Fruit fly (Drosophila melanogaster) whole organism, embryonic: ENCODE results near the gene CG32106.

Experiments used
- Ada2b ChIP-seq: fragments of 200-800 bp; sonication (Bioruptor generic); IDR thresholded peaks from 2 replicates; pipeline ENCODE4 v1.3.6; 2022; ENCODE audit warnings: missing biosample characterization, missing genetic modification characterization
- CG10209 ChIP-seq: fragments of 200-800 bp; sonication (Bioruptor generic); optimal IDR thresholded peaks from 3 replicates; lab custom pipeline; 2017; ENCODE audit warnings: missing biosample characterization, mild to moderate bottlenecking, missing genetic modification characterization, missing genetic modification reagents
- CG1024 ChIP-seq: fragments of 200-800 bp; sonication (Bioruptor generic); IDR thresholded peaks from 2 replicates; pipeline ENCODE4 v1.3.6; 2022; ENCODE audit warnings: missing biosample characterization, missing genetic modification characterization
- CG10959 ChIP-seq: fragments of 200-800 bp; sonication (Bioruptor generic); IDR thresholded peaks from 2 replicates; pipeline ENCODE4 v1.3.6; 2022; ENCODE audit warnings: missing biosample characterization, missing genetic modification characterization
- CG11247 ChIP-seq: fragments of 200-800 bp; sonication (Bioruptor generic); IDR thresholded peaks from 2 replicates; pipeline ENCODE4 v1.3.6; 2022; ENCODE audit warnings: missing biosample characterization, missing genetic modification characterization
- CG11504 ChIP-seq: fragments of 200-800 bp; sonication (Bioruptor generic); optimal IDR thresholded peaks from 3 replicates; lab custom pipeline; 2019; ENCODE audit warnings: missing biosample characterization, mild to moderate bottlenecking, missing genetic modification characterization, moderate library complexity
- CG13624 ChIP-seq: fragments of 200-800 bp; sonication (Bioruptor generic); optimal IDR thresholded peaks from 2 replicates; lab custom pipeline; 2016; ENCODE audit warnings: missing biosample characterization, missing genetic modification characterization
- CG13894 ChIP-seq: fragments of 200-800 bp; sonication (Bioruptor generic); optimal IDR thresholded peaks from 3 replicates; lab custom pipeline; 2018; ENCODE audit warnings: missing biosample characterization, mild to moderate bottlenecking, missing genetic modification characterization, moderate library complexity
- CG14710 ChIP-seq: fragments of 200-800 bp; sonication (Bioruptor generic); optimal IDR thresholded peaks from 3 replicates; lab custom pipeline; 2019; ENCODE audit warnings: missing biosample characterization, mild to moderate bottlenecking, missing genetic modification characterization, moderate library complexity
- CG15479 ChIP-seq: fragments of 200-800 bp; sonication (Bioruptor generic); optimal IDR thresholded peaks from 3 replicates; lab custom pipeline; 2019; ENCODE audit warnings: missing biosample characterization, mild to moderate bottlenecking, missing genetic modification characterization, moderate library complexity
- CG15514 ChIP-seq: fragments of 200-800 bp; sonication (Bioruptor generic); optimal IDR thresholded peaks from 3 replicates; lab custom pipeline; 2017; ENCODE audit warnings: missing biosample characterization, missing genetic modification characterization, mild to moderate bottlenecking, moderate library complexity, missing genetic modification reagents
- CG1647 ChIP-seq: fragments of 200-800 bp; sonication (Bioruptor generic); optimal IDR thresholded peaks from 3 replicates; lab custom pipeline; 2016; ENCODE audit warnings: missing biosample characterization, missing genetic modification characterization
- CG16813 ChIP-seq: fragments of 200-800 bp; sonication (Bioruptor generic); IDR thresholded peaks from 3 replicates; pipeline ENCODE4 v1.3.6; 2022; ENCODE audit warnings: missing biosample characterization, missing genetic modification characterization; ENCODE audit not compliant: partially characterized antibody
- CG2116 ChIP-seq: fragments of 200-800 bp; sonication (Bioruptor generic); optimal IDR thresholded peaks from 3 replicates; lab custom pipeline; 2018; ENCODE audit warnings: missing biosample characterization, mild to moderate bottlenecking, missing genetic modification characterization
- CG2712 ChIP-seq: fragments of 200-800 bp; optimal IDR thresholded peaks from 3 replicates; lab custom pipeline; 2019; ENCODE audit warnings: missing biosample characterization, mild to moderate bottlenecking, missing genetic modification characterization, moderate library complexity
- CG30020 ChIP-seq: fragments of 200-800 bp; optimal IDR thresholded peaks from 2 replicates; lab custom pipeline; 2019; ENCODE audit warnings: missing biosample characterization, mild to moderate bottlenecking, missing genetic modification characterization, moderate library complexity
- CG31365 ChIP-seq: fragments of 200-800 bp; sonication (Bioruptor generic); optimal IDR thresholded peaks from 2 replicates; lab custom pipeline; 2018; ENCODE audit warnings: missing biosample characterization, mild to moderate bottlenecking, missing genetic modification characterization
- CG33557 ChIP-seq: fragments of 200-800 bp; sonication (Bioruptor generic); optimal IDR thresholded peaks from 2 replicates; lab custom pipeline; 2019; ENCODE audit warnings: missing biosample characterization, mild to moderate bottlenecking, missing genetic modification characterization, moderate library complexity
- CG42726 ChIP-seq: fragments of 200-800 bp; sonication (Bioruptor generic); IDR thresholded peaks from 2 replicates; pipeline ENCODE4 v1.3.6; 2022; ENCODE audit warnings: missing biosample characterization, missing genetic modification characterization; ENCODE audit not compliant: partially characterized antibody
- CG43689 ChIP-seq: fragments of 200-800 bp; sonication (Bioruptor generic); IDR thresholded peaks from 2 replicates; pipeline ENCODE4 v1.3.6; 2022; ENCODE audit warnings: missing biosample characterization, missing genetic modification characterization
- CG5953 ChIP-seq: fragments of 200-800 bp; sonication (Bioruptor generic); IDR thresholded peaks from 2 replicates; pipeline ENCODE4 v1.3.6; 2022; ENCODE audit warnings: missing biosample characterization, missing genetic modification characterization
- CG6683 ChIP-seq: fragments of 200-800 bp; sonication (Bioruptor generic); optimal IDR thresholded peaks from 2 replicates; lab custom pipeline; 2017; ENCODE audit warnings: missing biosample characterization, mild to moderate bottlenecking, missing genetic modification characterization, missing genetic modification reagents
- CG6791 ChIP-seq: fragments of 200-800 bp; sonication (Bioruptor generic); IDR thresholded peaks from 3 replicates; pipeline ENCODE4 v1.3.6; 2022; ENCODE audit warnings: missing biosample characterization, missing genetic modification characterization; ENCODE audit not compliant: partially characterized antibody
- CG8089 ChIP-seq: fragments of 200-800 bp; sonication (Bioruptor generic); optimal IDR thresholded peaks from 3 replicates; lab custom pipeline; 2016; ENCODE audit warnings: missing biosample characterization, missing genetic modification characterization
- Doc3 ChIP-seq: fragments of 200-800 bp; sonication (Bioruptor generic); IDR thresholded peaks from 3 replicates; pipeline ENCODE4 v1.3.6; 2022; ENCODE audit warnings: missing biosample characterization, missing genetic modification characterization; ENCODE audit not compliant: partially characterized antibody
- Dref ChIP-seq: fragments of 200-800 bp; sonication (Bioruptor generic); IDR thresholded peaks from 2 replicates; pipeline ENCODE4 v1.3.6; 2022; ENCODE audit warnings: missing biosample characterization, missing genetic modification characterization
- H2.0 ChIP-seq: fragments of 200-800 bp; sonication (Bioruptor generic); IDR thresholded peaks from 2 replicates; pipeline ENCODE4 v1.3.6; 2022; ENCODE audit warnings: missing biosample characterization, missing genetic modification characterization
- Lhr ChIP-seq: fragments of 200-800 bp; sonication (Bioruptor generic); optimal IDR thresholded peaks from 3 replicates; lab custom pipeline; 2017; ENCODE audit warnings: mild to moderate bottlenecking, missing biosample characterization, missing genetic modification reagents, missing genetic modification characterization
- Ptx1 ChIP-seq: fragments of 200-800 bp; sonication (Bioruptor generic); IDR thresholded peaks from 2 replicates; pipeline ENCODE4 v1.3.6; 2022; ENCODE audit warnings: missing biosample characterization, missing genetic modification characterization
- bbx ChIP-seq: fragments of 200-800 bp; sonication (Bioruptor generic); IDR thresholded peaks from 2 replicates; pipeline ENCODE4 v1.3.6; 2022; ENCODE audit warnings: missing biosample characterization, missing genetic modification characterization; ENCODE audit not compliant: partially characterized antibody
- cas ChIP-seq: fragments of 200-800 bp; sonication (Bioruptor generic); IDR thresholded peaks from 2 replicates; pipeline ENCODE4 v1.3.6; 2022; ENCODE audit warnings: missing biosample characterization, missing genetic modification characterization
- crc ChIP-seq: fragments of 200-800 bp; sonication (Bioruptor generic); optimal IDR thresholded peaks from 2 replicates; lab custom pipeline; 2016; ENCODE audit warnings: missing biosample characterization, missing genetic modification characterization
- crp ChIP-seq, 2 experiments: fragments of 200-800 bp; sonication (Bioruptor generic); optimal IDR thresholded peaks; 2 replicates in 1 of 2; 3 replicates in 1 of 2; lab custom pipeline; 2017; ENCODE audit warnings: missing biosample characterization in 2 of 2, missing genetic modification characterization in 2 of 2, mild to moderate bottlenecking in 1 of 2, moderate library complexity in 1 of 2
- exex ChIP-seq: fragments of 200-800 bp; sonication (Bioruptor generic); optimal IDR thresholded peaks from 4 replicates; lab custom pipeline; 2018; ENCODE audit warnings: missing biosample characterization, mild to moderate bottlenecking, missing genetic modification characterization, moderate library complexity
- grau ChIP-seq: fragments of 200-800 bp; optimal IDR thresholded peaks from 3 replicates; lab custom pipeline; 2019; ENCODE audit warnings: missing biosample characterization, mild to moderate bottlenecking, missing genetic modification characterization, moderate library complexity
- gsb-n ChIP-seq: fragments of 200-800 bp; sonication (Bioruptor generic); optimal IDR thresholded peaks from 3 replicates; lab custom pipeline; 2018; ENCODE audit warnings: missing biosample characterization, mild to moderate bottlenecking, missing genetic modification characterization
- insv ChIP-seq, 2 experiments: fragments of 200-800 bp; sonication (Bioruptor generic); optimal IDR thresholded peaks; 3 replicates each; lab custom pipeline; 2016 to 2018; ENCODE audit warnings: missing biosample characterization in 2 of 2, missing genetic modification characterization in 2 of 2
- jing ChIP-seq: fragments of 200-800 bp; sonication (Bioruptor generic); optimal IDR thresholded peaks from 2 replicates; lab custom pipeline; 2018; ENCODE audit warnings: missing biosample characterization, mild to moderate bottlenecking, missing genetic modification characterization
- kah ChIP-seq: fragments of 200-800 bp; sonication (Bioruptor generic); optimal IDR thresholded peaks from 2 replicates; lab custom pipeline; 2018; ENCODE audit warnings: missing biosample characterization, mild to moderate bottlenecking, missing genetic modification characterization
- knrl ChIP-seq: fragments of 200-800 bp; sonication (Bioruptor generic); IDR thresholded peaks from 3 replicates; pipeline ENCODE4 v1.3.6; 2022; ENCODE audit warnings: missing biosample characterization, missing genetic modification characterization; ENCODE audit not compliant: partially characterized antibody
- nerfin-2 ChIP-seq: fragments of 200-800 bp; sonication (Bioruptor generic); IDR thresholded peaks from 2 replicates; pipeline ENCODE4 v1.3.6; 2022; ENCODE audit warnings: missing biosample characterization, missing genetic modification characterization; ENCODE audit not compliant: partially characterized antibody
- p53 ChIP-seq: fragments of 200-800 bp; sonication (Bioruptor generic); optimal IDR thresholded peaks from 2 replicates; lab custom pipeline; 2016; ENCODE audit warnings: missing biosample characterization, missing genetic modification characterization
- pzg ChIP-seq: fragments of 200-800 bp; sonication (Bioruptor generic); optimal IDR thresholded peaks from 3 replicates; lab custom pipeline; 2018; ENCODE audit warnings: missing biosample characterization, mild to moderate bottlenecking, missing genetic modification characterization, moderate library complexity
- ro ChIP-seq: fragments of 200-800 bp; sonication (Bioruptor generic); IDR thresholded peaks from 2 replicates; pipeline ENCODE4 v1.3.6; 2022; ENCODE audit warnings: missing biosample characterization, missing genetic modification characterization
- sd ChIP-seq: fragments of 200-800 bp; sonication (Bioruptor generic); optimal IDR thresholded peaks from 3 replicates; lab custom pipeline; 2018; ENCODE audit warnings: missing biosample characterization, mild to moderate bottlenecking, missing genetic modification characterization, moderate library complexity
- shn ChIP-seq: fragments of 200-800 bp; sonication (Bioruptor generic); optimal IDR thresholded peaks from 3 replicates; lab custom pipeline; 2016; ENCODE audit warnings: missing biosample characterization, missing genetic modification characterization
- sisA ChIP-seq: fragments of 200-800 bp; sonication (Bioruptor generic); IDR thresholded peaks from 2 replicates; pipeline ENCODE4 v1.3.6; 2022; ENCODE audit warnings: missing biosample characterization, missing genetic modification characterization
- slou ChIP-seq: fragments of 200-800 bp; sonication (Bioruptor generic); optimal IDR thresholded peaks from 3 replicates; lab custom pipeline; 2016; ENCODE audit warnings: missing biosample characterization, missing genetic modification characterization
- slp2 ChIP-seq: fragments of 200-800 bp; sonication (Bioruptor generic); optimal IDR thresholded peaks from 2 replicates; lab custom pipeline; 2016; ENCODE audit warnings: missing biosample characterization, missing genetic modification characterization
- stc ChIP-seq: fragments of 200-800 bp; sonication (Bioruptor generic); IDR thresholded peaks from 2 replicates; pipeline ENCODE4 v1.3.6; 2022; ENCODE audit warnings: missing biosample characterization, missing genetic modification characterization

The CG32106 gene

DNA sequence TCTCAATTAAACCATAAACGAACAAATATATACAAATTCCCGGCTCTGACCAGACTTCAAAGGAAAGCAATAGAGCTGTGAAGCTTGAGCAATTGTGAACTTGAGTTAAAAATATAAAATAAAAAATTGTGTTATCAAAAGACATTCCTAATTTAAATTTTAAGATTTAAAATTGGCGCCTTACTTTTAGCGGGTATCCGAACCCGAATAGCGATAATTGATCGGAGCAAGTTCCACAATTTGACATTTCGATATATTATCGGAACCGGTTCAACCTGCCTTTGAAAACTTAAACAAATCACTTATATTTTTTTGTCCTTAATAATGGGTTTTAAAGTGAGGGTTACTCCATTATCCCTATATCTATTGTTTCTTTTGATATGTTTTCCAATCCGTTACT lies 45.8 kb downstream of the CG32106 start (continued):
- TF ChIP-seq cas (GFP tag; lab: Robert Waterston, UW): no peak
- TF ChIP-seq crp (GFP tag; optimal IDR thresholded peaks at IDR 0.05; lab: Kevin White, UChicago): no peak
- 0 out of 2 replicates have a peak, but pooled peaks have one; percentile 40 for TF ChIP-seq CG42726 (GFP tag; lab: Robert Waterston, UW)
- TF ChIP-seq slou: no peak
- TF ChIP-seq CG30020 (tag; lab: Kevin White, UChicago): peak; percentile 22
- TF ChIP-seq kah (GFP tag; lab: Kevin White, UChicago): no peak
- peak; percentile 72; the same call in 1 of the 2 replicates for TF ChIP-seq bbx
- no peak for TF ChIP-seq Ada2b (GFP tag; lab: Robert Waterston, UW)
- TF ChIP-seq stc: no peak
- TF ChIP-seq CG8089 (GFP tag; lab: Kevin White, UChicago): no peak
- peak; percentile 55; the same call in 1 of the 2 replicates for TF ChIP-seq nerfin-2 (GFP tag; lab: Robert Waterston, UW)
- no peak for TF ChIP-seq CG10959 (GFP tag; lab: Robert Waterston, UW)
- TF ChIP-seq CG31365: no peak
- TF ChIP-seq CG33557 (GFP tag; lab: Kevin White, UChicago): no peak
- TF ChIP-seq CG1024: no peak
- no peak for TF ChIP-seq exex (tag; lab: Kevin White, UChicago)
- TF ChIP-seq CG10209: no peak
- no peak for TF ChIP-seq gsb-n (tag; lab: Kevin White, UChicago)
- no peak for TF ChIP-seq jing (GFP tag; lab: Kevin White, UChicago)
- no peak for TF ChIP-seq H2.0 (GFP tag; lab: Robert Waterston, UW)
- peak; percentile 79 for TF ChIP-seq CG2116 (GFP tag; lab: Kevin White, UChicago)
- no peak for TF ChIP-seq CG6683 (GFP tag; lab: Kevin White, UChicago)
- TF ChIP-seq knrl (GFP tag; lab: Robert Waterston, UW): peak; percentile 64
- TF ChIP-seq insv (GFP tag; optimal IDR thresholded peaks at IDR 0.05; lab: Kevin White, UChicago): peak in 1 of 2 experiments; percentile 20
- peak; percentile 33 for TF ChIP-seq Lhr
- TF ChIP-seq crc (GFP tag; lab: Kevin White, UChicago): no peak
- TF ChIP-seq CG1647 (GFP tag; lab: Kevin White, UChicago): no peak
- TF ChIP-seq CG13624: no peak
- no peak for TF ChIP-seq CG11247 (GFP tag; lab: Robert Waterston, UW)
- TF ChIP-seq shn (GFP tag; lab: Kevin White, UChicago): no peak
- TF ChIP-seq CG13894 (tag; lab: Kevin White, UChicago): no peak
- no peak for TF ChIP-seq sd (tag; lab: Kevin White, UChicago)
- no peak for TF ChIP-seq ro (GFP tag; lab: Robert Waterston, UW)
- TF ChIP-seq Doc3 (GFP tag; lab: Robert Waterston, UW): peak; percentile 48; the same call in 2 of the 3 replicates
- TF ChIP-seq CG2712 (tag; lab: Kevin White, UChicago): no peak
- no peak for TF ChIP-seq Ptx1 (GFP tag; lab: Robert Waterston, UW)
- TF ChIP-seq CG15479 (GFP tag; lab: Kevin White, UChicago): no peak
- TF ChIP-seq CG5953 (GFP tag; lab: Robert Waterston, UW): no peak
- TF ChIP-seq CG11504 (tag; lab: Kevin White, UChicago): no peak
- TF ChIP-seq p53 (GFP tag; lab: Kevin White, UChicago): no peak
- peak; percentile 64; the same call in 2 of the 3 replicates for TF ChIP-seq CG16813
- TF ChIP-seq Dref (GFP tag; lab: Robert Waterston, UW): peak; percentile 95
- TF ChIP-seq CG6791 (GFP tag; lab: Robert Waterston, UW): peak; percentile 69
- TF ChIP-seq CG43689 (GFP tag; lab: Robert Waterston, UW): no peak
- TF ChIP-seq grau (tag; lab: Kevin White, UChicago): no peak
- peak; percentile 13 for TF ChIP-seq CG14710 (tag; lab: Kevin White, UChicago)
- TF ChIP-seq pzg (GFP tag; lab: Kevin White, UChicago): peak; percentile 48
- no peak for TF ChIP-seq sisA (GFP tag; lab: Robert Waterston, UW)
- no peak for TF ChIP-seq slp2 (GFP tag; lab: Kevin White, UChicago)
- TF ChIP-seq CG15514 (GFP tag; lab: Kevin White, UChicago): peak; percentile 99
